Fruit fly (Drosophila melanogaster): ENCODE results near the gene Tgi.

Gene Tgi

dm6 chr3L:13513112-13513538 lies 26.5 kb downstream of the Tgi start, which contains the start of the genes Vps36 and Liprin-beta (continued):
- TF ChIP-seq CTCF (GFP tag; optimal IDR thresholded peaks at IDR 0.05) (no peak), HLH54F (GFP tag; optimal IDR thresholded peaks at IDR 0.05) (peak; percentile 94), CG14441 (GFP tag; IDR thresholded peaks at IDR 0.05) (peak; percentile 89), CG7963 (GFP tag; IDR thresholded peaks at IDR 0.05; ENCODE audit: partially characterized antibody) (peak; percentile 78), GATAe (GFP tag; conservative IDR thresholded peaks at IDR 0.05) (peak; percentile 61; the same call in 1 of the 2 replicates), CG6683 (GFP tag; optimal IDR thresholded peaks at IDR 0.05) (peak; percentile 57), fd96Cb (tag; optimal IDR thresholded peaks at IDR 0.05) (peak; percentile 75), fd102C (GFP tag; optimal IDR thresholded peaks at IDR 0.05) (no peak), peb (GFP tag; IDR thresholded peaks at IDR 0.05) (peak; percentile 80), Fer1 (GFP tag; optimal IDR thresholded peaks at IDR 0.05) (no peak), sr (GFP tag; IDR thresholded peaks at IDR 0.05) (no peak), CG11504 (tag; optimal IDR thresholded peaks at IDR 0.05) (no peak), CG7928 (GFP tag; optimal IDR thresholded peaks at IDR 0.05) (peak; percentile 53), dimm (GFP tag; IDR thresholded peaks at IDR 0.05) (peak; percentile 41; the same call in 1 of the 2 replicates), tin (GFP tag; optimal IDR thresholded peaks at IDR 0.05) (peak; percentile 89), CG13894 (tag; optimal IDR thresholded peaks at IDR 0.05) (no peak), Usf (GFP tag; optimal IDR thresholded peaks at IDR 0.05) (peak; percentile 77), crp (GFP tag; optimal IDR thresholded peaks at IDR 0.05) (peak in 1 of 2 experiments; percentile 56), az2 (GFP tag; optimal IDR thresholded peaks at IDR 0.05) (peak; percentile 89), Ets97D (GFP tag; optimal IDR thresholded peaks at IDR 0.05) (peak; percentile 87), HmgD (GFP tag; optimal IDR thresholded peaks at IDR 0.05) (peak; percentile 93), Dll (GFP tag; IDR thresholded peaks at IDR 0.05; ENCODE audit: partially characterized antibody) (peak; percentile 99), CG8944 (GFP tag; optimal IDR thresholded peaks at IDR 0.05) (peak; percentile 94), luna (GFP tag; optimal IDR thresholded peaks at IDR 0.05) (peak; percentile 85), CG4617 (GFP tag; optimal IDR thresholded peaks at IDR 0.05; ENCODE audit: borderline replicate concordance) (peak; percentile 97), corto (GFP tag; optimal IDR thresholded peaks at IDR 0.05) (peak; percentile 26), Ravus (GFP tag; IDR thresholded peaks at IDR 0.05) (peak; percentile 49), nau (GFP tag; optimal IDR thresholded peaks at IDR 0.05) (no peak), nerfin-1 (tag; optimal IDR thresholded peaks at IDR 0.05) (no peak), CG4730 (GFP tag; IDR thresholded peaks at IDR 0.05) (peak; percentile 86), wdn (GFP tag; IDR thresholded peaks at IDR 0.05) (peak; percentile 74), CG2199 (GFP tag; IDR thresholded peaks at IDR 0.05) (0 out of 3 replicates have a peak, but pooled peaks have one; percentile 62), CG12155 (GFP tag; optimal IDR thresholded peaks at IDR 0.05) (peak; percentile 89), NFAT (GFP tag; IDR thresholded peaks at IDR 0.05) (peak; percentile 76), B-H1 (GFP tag; IDR thresholded peaks at IDR 0.05) (peak; percentile 76), Spps (tag; optimal IDR thresholded peaks at IDR 0.05) (no peak), gro (GFP tag; optimal IDR thresholded peaks at IDR 0.05) (no peak), CG15696 (tag; optimal IDR thresholded peaks at IDR 0.05) (peak; percentile 87), Pdp1 (GFP tag; optimal IDR thresholded peaks at IDR 0.05) (peak; percentile 87 to 95), CG14667 (GFP tag; IDR thresholded peaks at IDR 0.05) (peak; percentile 85), ci (GFP tag; IDR thresholded peaks at IDR 0.05) (peak; percentile 83), Dad (GFP tag; optimal IDR thresholded peaks at IDR 0.05) (peak; percentile 82), gt (GFP tag; IDR thresholded peaks at IDR 0.05) (peak; percentile 74), CG17802 (tag; optimal IDR thresholded peaks at IDR 0.05) (peak; percentile 67), dan (GFP tag; IDR thresholded peaks at IDR 0.05) (peak; percentile 68), Atf6 (GFP tag; IDR thresholded peaks at IDR 0.05) (peak; percentile 81), Sin3A (optimal IDR thresholded peaks at IDR 0.05) (peak; percentile 95), CG10321 (GFP tag; IDR thresholded peaks at IDR 0.05) (0 out of 2 replicates have a peak, but pooled peaks have one; percentile 51)
